Fruit fly (Drosophila melanogaster) Kc167 (cell line): Measurements from ENCODE around the gene sky.

ENCODE experiments used
- Myc ChIP-seq: fragments of >200 bp; optimal IDR thresholded peaks from 2 replicates; lab custom pipeline; 2017; ENCODE audit warnings: missing external identifiers
- ttk ChIP-seq: sonication (Bioruptor generic); optimal IDR thresholded peaks from 2 replicates; lab custom pipeline; 2017; ENCODE audit warnings: missing external identifiers

DNA sequence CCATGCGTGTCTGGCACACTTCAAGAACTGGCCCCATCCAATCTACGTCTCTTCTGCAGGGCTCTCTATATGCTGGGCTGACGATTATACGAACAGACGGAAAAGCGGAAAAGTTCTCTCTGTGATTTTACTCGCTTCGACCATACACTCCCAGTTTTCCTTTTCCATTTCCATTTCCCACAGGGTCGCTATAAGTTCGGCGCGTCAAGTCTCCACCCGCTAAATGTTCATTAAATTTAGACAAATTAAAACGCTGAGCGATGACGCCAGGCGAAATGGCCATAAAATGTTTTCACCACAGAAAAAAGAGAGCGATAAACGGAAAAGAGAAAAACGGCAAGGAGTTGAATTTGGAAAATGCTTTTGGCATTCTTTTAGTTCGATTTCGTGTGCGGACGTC is 51.4 kb downstream of the sky start, which contains the start of gene CG31675:
- TF ChIP-seq Myc (lab: Kevin White, UChicago) (no peak), ttk (lab: Kevin White, UChicago) (no peak)
